Worm (Caenorhabditis elegans) whole organism, L2 larva: ENCODE data around the gene C15B12.8.

Experiments
- C34F6.9 ChIP-seq: fragments of 150-350 bp; optimal IDR thresholded peaks from 2 replicates; lab custom pipeline; 2014; ENCODE audit warnings: missing biosample characterization, missing genetic modification characterization
- F13H6.1 ChIP-seq: sonication (generic microtip); optimal IDR thresholded peaks from 2 replicates; lab custom pipeline; 2016; ENCODE audit warnings: missing genetic modification characterization, missing compliant biosample characterization
- alr-1 ChIP-seq: fragments of 150-350 bp; optimal IDR thresholded peaks from 2 replicates; lab custom pipeline; 2014; ENCODE audit warnings: missing biosample characterization, missing genetic modification characterization
- ama-1 ChIP-seq: fragments of 150-350 bp; optimal IDR thresholded peaks from 2 replicates; lab custom pipeline; 2018; ENCODE audit warnings: inconsistent platforms
- blmp-1 ChIP-seq: sonication (generic microtip); optimal IDR thresholded peaks from 2 replicates; lab custom pipeline; 2017; ENCODE audit warnings: missing genetic modification characterization, mild to moderate bottlenecking, missing compliant biosample characterization, antibody characterized with exemption, moderate library complexity; ENCODE audit not compliant: insufficient read depth
- ceh-82 ChIP-seq: fragments of 150-350 bp; optimal IDR thresholded peaks from 2 replicates; lab custom pipeline; 2014; ENCODE audit warnings: missing biosample characterization, missing genetic modification characterization
- crh-2 ChIP-seq: sonication (generic microtip); optimal IDR thresholded peaks from 2 replicates; lab custom pipeline; 2017; ENCODE audit warnings: missing biosample characterization, missing genetic modification characterization
- dmd-4 ChIP-seq: sonication (generic microtip); optimal IDR thresholded peaks from 2 replicates; lab custom pipeline; 2017; ENCODE audit warnings: missing biosample characterization, missing genetic modification characterization
- egl-27 ChIP-seq: sonication (generic microtip); optimal IDR thresholded peaks from 3 replicates; lab custom pipeline; 2017; ENCODE audit warnings: missing biosample characterization, missing genetic modification reagents, missing genetic modification characterization
- elt-3 ChIP-seq: sonication (generic microtip); optimal IDR thresholded peaks from 2 replicates; lab custom pipeline; 2017; ENCODE audit warnings: missing biosample characterization, missing genetic modification characterization
- fos-1 ChIP-seq: fragments of 150-350 bp; optimal IDR thresholded peaks from 2 replicates; lab custom pipeline; 2014; ENCODE audit warnings: missing biosample characterization, missing genetic modification characterization
- gmeb-1 ChIP-seq: fragments of 150-350 bp; optimal IDR thresholded peaks from 2 replicates; lab custom pipeline; 2014; ENCODE audit warnings: missing biosample characterization, missing genetic modification characterization
- lin-39 ChIP-seq: fragments of 150-350 bp; optimal IDR thresholded peaks from 2 replicates; lab custom pipeline; 2014; ENCODE audit warnings: missing biosample characterization, missing genetic modification reagents, missing genetic modification characterization
- lsy-2 ChIP-seq, 2 experiments: fragments of 150-350 bp in 1 of 2; sonication (generic microtip) in 1 of 2; optimal IDR thresholded peaks; 2 replicates each; lab custom pipeline; 2014 to 2017; ENCODE audit warnings: missing biosample characterization in 2 of 2, missing genetic modification characterization in 2 of 2
- mbf-1 ChIP-seq: sonication (generic microtip); optimal IDR thresholded peaks from 2 replicates; lab custom pipeline; 2017; ENCODE audit warnings: missing biosample characterization, missing genetic modification characterization
- nhr-10 ChIP-seq: sonication (generic microtip); optimal IDR thresholded peaks from 2 replicates; lab custom pipeline; 2017; ENCODE audit warnings: missing biosample characterization, missing genetic modification characterization
- nhr-12 ChIP-seq: fragments of 150-350 bp; optimal IDR thresholded peaks from 2 replicates; lab custom pipeline; 2014; ENCODE audit warnings: missing biosample characterization, missing genetic modification characterization
- nhr-129 ChIP-seq: fragments of 150-350 bp; optimal IDR thresholded peaks from 2 replicates; lab custom pipeline; 2014; ENCODE audit warnings: missing biosample characterization, missing genetic modification characterization
- nhr-21 ChIP-seq: fragments of 150-350 bp; optimal IDR thresholded peaks from 2 replicates; lab custom pipeline; 2014; ENCODE audit warnings: missing biosample characterization, missing genetic modification characterization
- nhr-77 ChIP-seq: fragments of 150-350 bp; optimal IDR thresholded peaks from 2 replicates; lab custom pipeline; 2014; ENCODE audit warnings: missing biosample characterization, missing genetic modification characterization
- sem-4 ChIP-seq: fragments of 150-350 bp; optimal IDR thresholded peaks from 2 replicates; lab custom pipeline; 2014; ENCODE audit warnings: missing biosample characterization, missing genetic modification reagents, missing genetic modification characterization
- skn-1 ChIP-seq: sonication (generic microtip); optimal IDR thresholded peaks from 2 replicates; lab custom pipeline; 2017; ENCODE audit warnings: missing biosample characterization, missing genetic modification characterization
- sma-3 ChIP-seq: sonication (generic microtip); optimal IDR thresholded peaks from 2 replicates; lab custom pipeline; 2016; ENCODE audit warnings: missing genetic modification reagents, missing genetic modification characterization, missing compliant biosample characterization
- sma-9 ChIP-seq, 2 experiments: fragments of 150-350 bp in 1 of 2; sonication (generic microtip) in 1 of 2; optimal IDR thresholded peaks; 2 replicates each; lab custom pipeline; 2014 to 2016; ENCODE audit warnings: missing genetic modification characterization in 2 of 2, mild to moderate bottlenecking in 1 of 2, missing biosample characterization in 1 of 2, missing compliant biosample characterization in 1 of 2, missing genetic modification reagents in 1 of 2, moderate library complexity in 1 of 2
- snpc-4 ChIP-seq: fragments of 150-350 bp; optimal IDR thresholded peaks from 2 replicates; lab custom pipeline; 2014; ENCODE audit warnings: missing biosample characterization, missing genetic modification characterization
- unc-62 ChIP-seq: fragments of 150-350 bp; optimal IDR thresholded peaks from 2 replicates; lab custom pipeline; 2014; ENCODE audit warnings: missing biosample characterization, missing genetic modification reagents, missing genetic modification characterization
- ztf-1 ChIP-seq: fragments of 200-800 bp; sonication (Bioruptor generic); conservative IDR thresholded peaks from 2 replicates; pipeline ENCODE4 v1.3.6; 2022; ENCODE audit warnings: missing genetic modification characterization, missing compliant biosample characterization
- ztf-4 ChIP-seq: fragments of 150-350 bp; optimal IDR thresholded peaks from 2 replicates; lab custom pipeline; 2014; ENCODE audit warnings: missing biosample characterization, missing genetic modification characterization

C15B12.8 gene

ce11 chrX:6458001-6458400, 16.1 kb upstream of the C15B12.8 start:
- TF ChIP-seq nhr-77 (tag; lab: Kevin White, UChicago) (no peak), egl-27 (tag; lab: Kevin White, UChicago) (no peak), snpc-4 (no peak), crh-2 (no peak), gmeb-1 (peak; percentile 17), ztf-4 (tag; lab: Kevin White, UChicago) (no peak), F13H6.1 (tag; lab: Kevin White, UChicago) (no peak), dmd-4 (tag; lab: Kevin White, UChicago) (no peak), nhr-12 (tag; lab: Kevin White, UChicago) (no peak), lin-39 (tag; lab: Kevin White, UChicago) (no peak), elt-3 (no peak), nhr-10 (tag; lab: Kevin White, UChicago) (no peak), sma-9 (GFP tag; optimal IDR thresholded peaks at IDR 0.05; lab: Kevin White, UChicago) (peak; percentile 9), sma-9 (tag; optimal IDR thresholded peaks at IDR 0.05; lab: Kevin White, UChicago) (no peak), unc-62 (GFP tag; lab: Kevin White, UChicago) (no peak), sem-4 (tag; lab: Kevin White, UChicago) (no peak), sma-3 (GFP tag; lab: Kevin White, UChicago) (no peak), skn-1 (tag; lab: Kevin White, UChicago) (no peak), C34F6.9 (tag; lab: Kevin White, UChicago) (no peak)
- TF ChIP-seq, all 48 proteins: peak for 2

DNA sequence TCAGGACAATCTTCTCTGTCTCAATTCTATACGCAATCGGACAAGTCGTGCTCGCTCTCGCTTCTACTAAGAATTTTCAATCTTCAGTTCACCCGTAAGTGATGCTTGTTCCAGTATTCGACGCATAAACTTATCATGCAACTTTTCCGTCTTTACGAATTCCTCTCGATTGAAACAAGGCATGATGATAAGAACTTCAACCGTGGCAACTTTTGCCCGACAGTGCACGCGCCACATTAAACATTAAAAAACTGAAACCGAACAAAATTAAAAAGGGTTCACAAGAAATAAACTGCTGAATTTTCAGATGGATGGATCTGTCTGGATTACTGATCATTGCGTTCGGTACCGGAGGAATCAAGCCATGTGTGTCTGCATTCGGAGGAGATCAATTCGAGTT, 15.6 kb upstream of the C15B12.8 start:
- peak; percentile 29 for TF ChIP-seq fos-1 (tag; lab: Kevin White, UChicago)
- TF ChIP-seq dmd-4 (tag; lab: Kevin White, UChicago): no peak
- TF ChIP-seq, all 48 proteins: peak for 1

DNA sequence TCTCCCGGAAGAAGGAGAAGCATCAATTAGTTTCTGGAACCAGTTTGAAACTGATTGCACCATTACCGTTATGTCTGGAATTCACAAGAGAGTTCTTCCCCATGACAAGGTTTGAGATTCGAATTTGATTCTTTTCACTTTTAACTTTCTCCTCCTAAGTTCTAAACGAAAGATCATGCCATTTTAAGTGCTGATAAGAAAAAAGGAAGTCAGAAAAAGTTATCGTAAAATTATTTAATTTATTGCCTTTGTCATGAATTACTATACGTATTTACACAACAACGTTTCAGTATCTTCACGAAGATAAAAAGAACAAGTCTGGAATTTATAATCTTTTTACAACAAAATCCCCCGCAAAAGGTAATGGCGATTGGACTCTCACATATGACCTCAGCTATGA, 13.9 kb upstream of the C15B12.8 start:
- TF ChIP-seq alr-1 (no peak), crh-2 (peak; percentile 5), fos-1 (tag; lab: Kevin White, UChicago) (peak; percentile 44)

- TF ChIP-seq nhr-77 (tag; lab: Kevin White, UChicago) (no peak), gmeb-1 (no peak), nhr-12 (tag; lab: Kevin White, UChicago) (no peak), crh-2 (no peak)
Observed at ce11 chrX:6461729-6462128, 12.3 kb upstream of the C15B12.8 start, which contains the start of gene K04E7.1. TSS of gene K04E7.1 (plus strand) at chrX:6462029.

DNA sequence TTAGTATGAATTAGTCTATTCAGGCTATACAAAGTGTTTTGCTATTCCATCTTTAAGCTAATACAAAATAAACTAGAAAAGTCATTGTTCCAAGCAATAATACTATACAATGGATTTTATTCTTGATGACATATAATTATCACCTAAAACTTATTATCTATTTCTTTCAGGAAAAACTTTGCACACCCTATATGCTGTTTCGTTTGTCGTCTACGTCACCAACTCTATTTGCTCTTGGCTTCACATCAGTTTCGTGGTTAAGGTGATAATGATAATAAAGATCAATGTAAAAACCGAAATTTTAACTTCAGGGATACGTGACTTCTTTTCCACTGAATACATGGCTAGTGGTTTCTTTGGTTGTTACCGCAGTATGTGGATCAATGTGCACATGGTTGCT, 11.6 kb upstream of the C15B12.8 start:
- TF ChIP-seq sma-9 (GFP tag; optimal IDR thresholded peaks at IDR 0.05; lab: Kevin White, UChicago) (peak; percentile 34), sma-9 (tag; optimal IDR thresholded peaks at IDR 0.05; lab: Kevin White, UChicago) (no peak), nhr-21 (tag; lab: Kevin White, UChicago) (no peak), fos-1 (tag; lab: Kevin White, UChicago) (peak; percentile 55)

DNA sequence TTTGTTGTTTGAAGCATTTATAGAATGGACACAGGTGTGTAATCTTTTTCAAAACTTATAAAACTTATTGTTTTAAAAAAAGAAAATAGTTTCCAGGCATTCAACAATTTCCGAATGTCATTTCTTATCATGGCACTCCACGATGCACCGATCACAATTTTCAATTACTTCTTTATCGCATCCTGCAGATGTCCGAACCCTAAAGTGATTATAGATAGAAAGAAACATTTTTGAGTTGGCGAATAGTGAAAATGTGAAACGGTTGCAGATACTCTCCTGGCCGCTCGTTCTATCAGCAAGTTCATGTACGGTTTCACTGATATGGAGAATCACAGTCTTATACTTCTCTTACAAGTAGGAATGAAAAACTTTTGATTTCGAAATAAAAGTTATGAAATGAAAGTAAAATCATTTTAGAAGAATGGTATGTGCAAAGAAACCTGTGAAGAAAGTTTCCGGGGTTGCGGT, 11.0 kb upstream of the C15B12.8 start, which contains the start of gene C15B12.2:
TSS of gene C15B12.2 (plus strand) at position 418 of the 468 bp plus-strand sequence.
- no peak for TF ChIP-seq mbf-1 (tag; lab: Kevin White, UChicago)
- TF ChIP-seq fos-1 (tag; lab: Kevin White, UChicago): peak; percentile 71
- no peak for TF ChIP-seq ama-1
- TF ChIP-seq ztf-1 (GFP tag; lab: Robert Waterston, UW): no peak
- peak; percentile 46 for TF ChIP-seq sma-9 (GFP tag; optimal IDR thresholded peaks at IDR 0.05; lab: Kevin White, UChicago)
- TF ChIP-seq sma-9 (tag; optimal IDR thresholded peaks at IDR 0.05; lab: Kevin White, UChicago): no peak
- TF ChIP-seq crh-2: peak; percentile 31

DNA sequence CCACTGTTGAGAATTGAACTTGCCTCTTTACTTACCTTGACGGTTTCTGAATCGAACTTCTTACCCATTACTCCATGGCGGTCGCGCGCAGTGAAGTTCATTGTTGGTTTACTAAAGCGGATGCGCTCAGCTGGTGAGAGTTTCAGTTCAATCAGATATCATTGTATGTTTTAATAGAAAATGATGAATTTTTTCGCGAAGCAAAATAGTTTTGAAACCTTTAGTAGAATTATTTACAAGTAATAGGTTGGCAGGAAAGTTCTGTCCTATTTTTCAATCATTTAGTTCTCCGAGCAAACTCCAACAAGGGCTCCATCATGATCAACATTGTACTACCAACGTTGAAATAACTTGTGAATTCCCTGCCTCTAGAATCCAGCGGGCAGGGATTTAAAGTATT, 6.6 kb upstream of the C15B12.8 start, which contains the start of gene C15B12.3:
TSS of gene C15B12.3 (minus strand) at position 101 of the 400 bp plus-strand sequence.
- no peak for TF ChIP-seq gmeb-1
- no peak for TF ChIP-seq snpc-4

DNA sequence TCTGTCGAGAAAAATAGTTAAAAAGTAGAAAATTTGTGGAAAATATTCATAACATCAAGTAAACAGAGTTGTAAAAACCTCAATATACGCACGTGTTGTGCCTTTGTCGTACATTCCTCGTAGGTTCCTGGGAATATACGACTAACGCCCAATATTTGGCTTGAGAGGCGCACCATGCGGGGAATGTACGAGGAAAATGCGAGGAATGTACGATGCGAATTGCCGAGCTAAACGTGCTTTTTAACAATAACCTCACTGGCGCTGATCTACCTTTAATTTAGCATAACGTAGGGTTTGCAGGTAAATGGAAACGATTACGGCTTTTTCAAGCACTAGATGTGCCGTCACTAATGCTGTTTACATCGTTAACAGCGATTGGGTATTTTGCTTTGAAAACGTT, 5.6 kb upstream of the C15B12.8 start, which contains the start of gene C15B12.9:
TSS of gene C15B12.9 (plus strand) at position 301 of the 400 bp plus-strand sequence.
- TF ChIP-seq C34F6.9 (tag; lab: Kevin White, UChicago) (no peak), blmp-1 (no peak), dmd-4 (tag; lab: Kevin White, UChicago) (no peak), ztf-4 (tag; lab: Kevin White, UChicago) (no peak), nhr-129 (no peak), egl-27 (tag; lab: Kevin White, UChicago) (no peak), lsy-2 (tag; optimal IDR thresholded peaks at IDR 0.05; lab: Kevin White, UChicago) (no peak), ceh-82 (tag; lab: Kevin White, UChicago) (no peak)
